Worm (Caenorhabditis elegans) whole organism, midembryonic: ENCODE data around the gene pyt-1.

Experiments
- cog-1 ChIP-seq: sonication (generic microtip); optimal IDR thresholded peaks from 2 replicates; lab custom pipeline; 2016; ENCODE audit warnings: missing genetic modification characterization, missing compliant biosample characterization
- flt-1 ChIP-seq: fragments of 200-800 bp; sonication (Bioruptor generic); IDR thresholded peaks from 2 replicates; pipeline ENCODE4 v1.3.6; 2022; ENCODE audit warnings: missing genetic modification characterization, missing compliant biosample characterization
- klf-2 ChIP-seq: fragments of 200-800 bp; sonication (Bioruptor generic); conservative IDR thresholded peaks from 2 replicates; pipeline ENCODE4 v1.3.6; 2022; ENCODE audit warnings: missing genetic modification reagents, missing genetic modification characterization, missing compliant biosample characterization
- med-1 ChIP-seq: sonication (generic microtip); optimal IDR thresholded peaks from 2 replicates; lab custom pipeline; 2017; ENCODE audit warnings: missing genetic modification characterization, mild to moderate bottlenecking, missing compliant biosample characterization, antibody characterized with exemption, missing genetic modification reagents; ENCODE audit not compliant: insufficient read depth
- ref-1 ChIP-seq: fragments of 200-800 bp; sonication (Bioruptor generic); conservative IDR thresholded peaks from 2 replicates; pipeline ENCODE4 v1.3.6; 2022; ENCODE audit warnings: missing genetic modification reagents, missing genetic modification characterization, missing compliant biosample characterization
- tab-1 ChIP-seq: fragments of 200-800 bp; sonication (Bioruptor generic); IDR thresholded peaks from 2 replicates; pipeline ENCODE4 v1.3.6; 2022; ENCODE audit warnings: missing genetic modification characterization, missing compliant biosample characterization
- ztf-23 ChIP-seq: fragments of 200-800 bp; sonication (Bioruptor generic); IDR thresholded peaks from 2 replicates; pipeline ENCODE4 v1.3.6; 2022; ENCODE audit warnings: missing genetic modification reagents, missing genetic modification characterization, missing compliant biosample characterization
- ztf-29 ChIP-seq: fragments of 200-800 bp; sonication (Bioruptor generic); IDR thresholded peaks from 2 replicates; pipeline ENCODE4 v1.3.6; 2022; ENCODE audit warnings: missing genetic modification reagents, missing genetic modification characterization, missing compliant biosample characterization

DNA sequence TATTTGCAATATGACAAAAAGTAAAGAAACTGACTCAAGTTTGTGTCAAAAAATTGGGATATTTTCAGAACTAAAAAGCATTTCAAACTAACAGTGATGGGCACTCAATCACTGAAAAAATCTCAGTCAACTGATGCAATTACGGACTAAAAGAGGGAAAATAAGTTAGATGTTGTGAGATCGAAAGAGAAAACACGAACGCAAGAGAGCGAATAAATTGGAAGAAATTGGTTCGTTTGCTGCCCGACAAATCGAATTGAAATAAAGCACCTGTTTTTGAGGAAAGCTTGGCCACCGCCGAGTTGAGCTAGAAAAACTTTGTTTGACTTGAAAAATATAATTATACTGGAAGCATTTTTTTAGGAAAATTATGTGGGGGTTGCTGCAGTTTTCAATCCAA, 36.9 kb upstream of the pyt-1 start:
- no peak for TF ChIP-seq flt-1 (GFP tag; lab: Robert Waterston, UW)
- no peak for TF ChIP-seq ztf-23
- no peak for TF ChIP-seq cog-1
- no peak for TF ChIP-seq med-1 (GFP tag; lab: Kevin White, UChicago)
- TF ChIP-seq tab-1, result no peak
- no peak for TF ChIP-seq ref-1 (GFP tag; lab: Robert Waterston, UW)
- no peak for TF ChIP-seq klf-2
- TF ChIP-seq ztf-29 (GFP tag; lab: Robert Waterston, UW), result no peak
